Worm (Caenorhabditis elegans): ENCODE measurements around the gene Y39H10A.1.

- TF ChIP-seq ama-1 (optimal IDR thresholded peaks at IDR 0.05) (no peak), snpc-4 (tag; optimal IDR thresholded peaks at IDR 0.05) (no peak), nhr-12 (tag; optimal IDR thresholded peaks at IDR 0.05) (no peak)
These were observed 36.3 kb downstream of the Y39H10A.1 start, which contains the start of gene cyp-33C8 for ce11 chrV:3803343-3803742.
